Fruit fly (Drosophila melanogaster) whole organism, prepupa: ENCODE measurements around the gene Syx1A.

Source experiments
- Blimp-1 ChIP-seq: fragments of 200-800 bp; sonication (Bioruptor generic); optimal IDR thresholded peaks from 3 replicates; lab custom pipeline; 2017; ENCODE audit warnings: missing biosample characterization, missing genetic modification characterization, mild to moderate bottlenecking, moderate library complexity, missing genetic modification reagents
- CG10631 ChIP-seq: fragments of 200-800 bp; sonication (Bioruptor generic); optimal IDR thresholded peaks from 2 replicates; lab custom pipeline; 2016; ENCODE audit warnings: missing biosample characterization, missing genetic modification characterization
- CG11294 ChIP-seq: fragments of 200-800 bp; sonication (Bioruptor generic); IDR thresholded peaks from 2 replicates; pipeline ENCODE4 v1.3.6; 2022; ENCODE audit warnings: missing biosample characterization, missing genetic modification characterization
- CG11762 ChIP-seq: fragments of 200-800 bp; sonication (Bioruptor generic); optimal IDR thresholded peaks from 3 replicates; lab custom pipeline; 2016; ENCODE audit warnings: missing biosample characterization, missing genetic modification characterization; ENCODE audit not compliant: insufficient read depth
- CG11902 ChIP-seq: fragments of 200-800 bp; sonication (Bioruptor generic); optimal IDR thresholded peaks from 3 replicates; lab custom pipeline; 2016; ENCODE audit warnings: missing biosample characterization, missing genetic modification characterization
- CG15336 ChIP-seq: fragments of 200-800 bp; sonication (Bioruptor generic); IDR thresholded peaks from 2 replicates; pipeline ENCODE4 v1.3.6; 2022; ENCODE audit warnings: missing biosample characterization, missing genetic modification characterization
- CG1621 ChIP-seq: fragments of 200-800 bp; sonication (Bioruptor generic); optimal IDR thresholded peaks from 3 replicates; lab custom pipeline; 2018; ENCODE audit warnings: missing biosample characterization, mild to moderate bottlenecking, missing genetic modification characterization
- CG16779 ChIP-seq: fragments of 200-800 bp; sonication (Bioruptor generic); optimal IDR thresholded peaks from 3 replicates; lab custom pipeline; 2017; ENCODE audit warnings: missing biosample characterization, mild to moderate bottlenecking, missing genetic modification characterization
- CG3032 ChIP-seq: fragments of 200-800 bp; optimal IDR thresholded peaks from 2 replicates; lab custom pipeline; 2019; ENCODE audit warnings: missing biosample characterization, mild to moderate bottlenecking, missing genetic modification characterization, moderate library complexity
- CG31627 ChIP-seq: fragments of 200-800 bp; sonication (Bioruptor generic); optimal IDR thresholded peaks from 3 replicates; lab custom pipeline; 2016; ENCODE audit warnings: missing biosample characterization, missing genetic modification characterization
- CG32006 ChIP-seq: fragments of 200-800 bp; sonication (Bioruptor generic); optimal IDR thresholded peaks from 3 replicates; lab custom pipeline; 2017; ENCODE audit warnings: missing biosample characterization, mild to moderate bottlenecking, missing genetic modification characterization
- CG34406 ChIP-seq: fragments of 200-800 bp; sonication (Bioruptor generic); optimal IDR thresholded peaks from 3 replicates; lab custom pipeline; 2016; ENCODE audit warnings: missing biosample characterization, missing genetic modification characterization
- CG3919 ChIP-seq: fragments of 200-800 bp; sonication (Bioruptor generic); optimal IDR thresholded peaks from 3 replicates; lab custom pipeline; 2016; ENCODE audit warnings: missing biosample characterization, missing genetic modification characterization
- CG4318 ChIP-seq: fragments of 200-800 bp; sonication (Bioruptor generic); optimal IDR thresholded peaks from 3 replicates; lab custom pipeline; 2017; ENCODE audit warnings: missing biosample characterization, mild to moderate bottlenecking, missing genetic modification characterization
- CG6276 ChIP-seq: fragments of 200-800 bp; sonication (Bioruptor generic); optimal IDR thresholded peaks from 2 replicates; lab custom pipeline; 2017; ENCODE audit warnings: missing biosample characterization, mild to moderate bottlenecking, missing genetic modification characterization
- CG6792 ChIP-seq: fragments of 200-800 bp; sonication (Bioruptor generic); optimal IDR thresholded peaks from 3 replicates; lab custom pipeline; 2016; ENCODE audit warnings: missing biosample characterization, missing genetic modification characterization
- CG6808 ChIP-seq: fragments of 200-800 bp; sonication (Bioruptor generic); optimal IDR thresholded peaks from 3 replicates; lab custom pipeline; 2017; ENCODE audit warnings: missing biosample characterization, missing genetic modification characterization, mild to moderate bottlenecking, moderate library complexity, missing genetic modification reagents
- CG6854 ChIP-seq: fragments of 200-800 bp; sonication (Bioruptor generic); optimal IDR thresholded peaks from 2 replicates; lab custom pipeline; 2017; ENCODE audit warnings: missing biosample characterization, mild to moderate bottlenecking, missing genetic modification characterization
- CG7368 ChIP-seq: fragments of 200-800 bp; sonication (Bioruptor generic); optimal IDR thresholded peaks from 3 replicates; lab custom pipeline; 2016; ENCODE audit warnings: missing biosample characterization, missing genetic modification characterization
- CG8119 ChIP-seq: fragments of 200-800 bp; sonication (Bioruptor generic); IDR thresholded peaks from 3 replicates; pipeline ENCODE4 v1.3.6; 2022; ENCODE audit warnings: missing biosample characterization, missing genetic modification characterization
- CG8319 ChIP-seq: fragments of 200-800 bp; sonication (Bioruptor generic); optimal IDR thresholded peaks from 3 replicates; lab custom pipeline; 2016; ENCODE audit warnings: missing biosample characterization, missing genetic modification characterization
- CG8632 ChIP-seq: fragments of 200-800 bp; sonication (Bioruptor generic); optimal IDR thresholded peaks from 3 replicates; lab custom pipeline; 2016; ENCODE audit warnings: missing biosample characterization, missing genetic modification characterization
- CG9139 ChIP-seq: fragments of 200-800 bp; sonication (Bioruptor generic); optimal IDR thresholded peaks from 3 replicates; lab custom pipeline; 2017; ENCODE audit warnings: missing biosample characterization, mild to moderate bottlenecking, missing genetic modification characterization
- Eip75B ChIP-seq: fragments of 200-800 bp; sonication (Bioruptor generic); optimal IDR thresholded peaks from 3 replicates; lab custom pipeline; 2016; ENCODE audit warnings: missing biosample characterization, missing genetic modification characterization
- Eip78C ChIP-seq: fragments of 200-800 bp; sonication (Bioruptor generic); peaks from one replicate; lab custom pipeline; 2016; ENCODE audit warnings: missing biosample characterization, missing genetic modification characterization
- Eip93F ChIP-seq: fragments of 200-800 bp; sonication (Bioruptor generic); optimal IDR thresholded peaks from 2 replicates; lab custom pipeline; 2016; ENCODE audit warnings: missing biosample characterization, mild to moderate bottlenecking, missing genetic modification characterization
- Ets21C ChIP-seq: fragments of 200-800 bp; sonication (Bioruptor generic); optimal IDR thresholded peaks from 3 replicates; lab custom pipeline; 2016; ENCODE audit warnings: missing biosample characterization, missing genetic modification characterization
- Ets96B ChIP-seq: fragments of 200-800 bp; optimal IDR thresholded peaks from 2 replicates; lab custom pipeline; 2019; ENCODE audit warnings: missing biosample characterization, mild to moderate bottlenecking, missing genetic modification characterization, moderate library complexity
- Gug ChIP-seq: fragments of 200-800 bp; sonication (Bioruptor generic); IDR thresholded peaks from 2 replicates; pipeline ENCODE4 v1.3.6; 2022; ENCODE audit warnings: missing biosample characterization, missing genetic modification characterization
- Hr38 ChIP-seq: sonication (Bioruptor generic); optimal IDR thresholded peaks from 2 replicates; lab custom pipeline; 2016; ENCODE audit warnings: missing biosample characterization, missing genetic modification characterization
- Hr39 ChIP-seq: fragments of 200-800 bp; sonication (Bioruptor generic); optimal IDR thresholded peaks from 2 replicates; lab custom pipeline; 2016; ENCODE audit warnings: missing biosample characterization, missing genetic modification characterization
- Hr4 ChIP-seq: fragments of 200-800 bp; sonication (Bioruptor generic); optimal IDR thresholded peaks from 3 replicates; lab custom pipeline; 2016; ENCODE audit warnings: missing biosample characterization, missing genetic modification characterization
- Lpt ChIP-seq: fragments of 200-800 bp; sonication (Bioruptor generic); optimal IDR thresholded peaks from 3 replicates; lab custom pipeline; 2016; ENCODE audit warnings: missing biosample characterization, missing genetic modification characterization
- OdsH ChIP-seq: fragments of 200-800 bp; sonication (Bioruptor generic); optimal IDR thresholded peaks from 3 replicates; lab custom pipeline; 2016; ENCODE audit warnings: missing biosample characterization, missing genetic modification characterization
- Smox ChIP-seq: fragments of 200-800 bp; sonication (Bioruptor generic); optimal IDR thresholded peaks from 3 replicates; lab custom pipeline; 2016; ENCODE audit warnings: missing biosample characterization, missing genetic modification characterization
- Sox14 ChIP-seq: fragments of 200-800 bp; sonication (Bioruptor generic); optimal IDR thresholded peaks from 3 replicates; lab custom pipeline; 2016; ENCODE audit warnings: missing biosample characterization, missing genetic modification characterization
- Sox15 ChIP-seq: fragments of 200-800 bp; sonication (Bioruptor generic); optimal IDR thresholded peaks from 3 replicates; lab custom pipeline; 2016; ENCODE audit warnings: missing biosample characterization, missing genetic modification characterization
- achi ChIP-seq: fragments of 200-800 bp; sonication (Bioruptor generic); optimal IDR thresholded peaks from 3 replicates; lab custom pipeline; 2016; ENCODE audit warnings: missing biosample characterization, missing genetic modification characterization
- acj6 ChIP-seq: fragments of 200-800 bp; sonication (Bioruptor generic); optimal IDR thresholded peaks from 3 replicates; lab custom pipeline; 2016; ENCODE audit warnings: missing biosample characterization, missing genetic modification characterization
- cyc ChIP-seq: fragments of 200-800 bp; sonication (Bioruptor generic); optimal IDR thresholded peaks from 3 replicates; lab custom pipeline; 2016; ENCODE audit warnings: missing biosample characterization, missing genetic modification characterization
- dsx ChIP-seq: fragments of 200-800 bp; optimal IDR thresholded peaks from 3 replicates; lab custom pipeline; 2019; ENCODE audit warnings: missing biosample characterization, mild to moderate bottlenecking, missing genetic modification characterization, moderate library complexity; ENCODE audit not compliant: poor library complexity, severe bottlenecking
- eg ChIP-seq: fragments of 200-800 bp; sonication (Bioruptor generic); IDR thresholded peaks from 3 replicates; pipeline ENCODE4 v1.3.6; 2022; ENCODE audit warnings: missing biosample characterization, missing genetic modification characterization
- esn ChIP-seq: fragments of 200-800 bp; sonication (Bioruptor generic); optimal IDR thresholded peaks from 2 replicates; lab custom pipeline; 2016; ENCODE audit warnings: missing biosample characterization, mild to moderate bottlenecking, missing genetic modification characterization, moderate library complexity
- fd59A ChIP-seq: fragments of 200-800 bp; sonication (Bioruptor generic); optimal IDR thresholded peaks from 2 replicates; lab custom pipeline; 2017; ENCODE audit warnings: missing biosample characterization, mild to moderate bottlenecking, missing genetic modification characterization, missing genetic modification reagents
- fd85E ChIP-seq: fragments of 200-800 bp; sonication (Bioruptor generic); optimal IDR thresholded peaks from 3 replicates; lab custom pipeline; 2016; ENCODE audit warnings: missing biosample characterization, missing genetic modification characterization
- fkh ChIP-seq: fragments of 200-800 bp; sonication (Bioruptor generic); optimal IDR thresholded peaks from 3 replicates; lab custom pipeline; 2017; ENCODE audit warnings: missing biosample characterization, mild to moderate bottlenecking, missing genetic modification characterization, moderate library complexity
- lz ChIP-seq: fragments of 200-800 bp; sonication (Bioruptor generic); optimal IDR thresholded peaks from 3 replicates; lab custom pipeline; 2016; ENCODE audit warnings: missing biosample characterization, missing genetic modification characterization
- net ChIP-seq: fragments of 200-800 bp; sonication (Bioruptor generic); optimal IDR thresholded peaks from 3 replicates; lab custom pipeline; 2016; ENCODE audit warnings: missing biosample characterization, missing genetic modification characterization
- pdm3 ChIP-seq: fragments of 200-800 bp; sonication (Bioruptor generic); optimal IDR thresholded peaks from 3 replicates; lab custom pipeline; 2016; ENCODE audit warnings: missing biosample characterization, missing genetic modification characterization
- salr ChIP-seq, 2 experiments: fragments of 200-800 bp; sonication (Bioruptor generic); optimal IDR thresholded peaks; 3 replicates each; lab custom pipeline; 2016 to 2018; ENCODE audit warnings: missing biosample characterization in 2 of 2, missing genetic modification characterization in 2 of 2, mild to moderate bottlenecking in 1 of 2
- ss ChIP-seq, 2 experiments: fragments of 200-800 bp; sonication (Bioruptor generic); optimal IDR thresholded peaks; 2 replicates in 1 of 2; 3 replicates in 1 of 2; lab custom pipeline; 2017 to 2018; ENCODE audit warnings: mild to moderate bottlenecking in 2 of 2, missing biosample characterization in 2 of 2, missing genetic modification characterization in 2 of 2, moderate library complexity in 1 of 2
- topi ChIP-seq: fragments of 200-800 bp; sonication (Bioruptor generic); optimal IDR thresholded peaks from 3 replicates; lab custom pipeline; 2016; ENCODE audit warnings: missing biosample characterization, missing genetic modification characterization
- vri ChIP-seq: fragments of 200-800 bp; sonication (Bioruptor generic); optimal IDR thresholded peaks from 3 replicates; lab custom pipeline; 2016; ENCODE audit warnings: missing biosample characterization, mild to moderate bottlenecking, missing genetic modification characterization

The Syx1A gene

dm6 chr3R:24079110-24079509 lies 26.5 kb downstream of the Syx1A start:
- TF ChIP-seq vri (GFP tag; lab: Kevin White, UChicago) (no peak), CG31627 (GFP tag; lab: Kevin White, UChicago) (no peak), Hr4 (GFP tag; lab: Kevin White, UChicago) (peak; percentile 46), CG6276 (peak; percentile 17), lz (GFP tag; lab: Kevin White, UChicago) (no peak), CG1621 (tag; lab: Kevin White, UChicago) (no peak), topi (GFP tag; lab: Kevin White, UChicago) (no peak), CG8319 (no peak), CG10631 (GFP tag; lab: Kevin White, UChicago) (peak; percentile 16), Blimp-1 (GFP tag; lab: Kevin White, UChicago) (no peak), achi (GFP tag; lab: Kevin White, UChicago) (peak; percentile 30), Ets96B (tag; lab: Kevin White, UChicago) (peak; percentile 33), CG3919 (GFP tag; lab: Kevin White, UChicago) (peak; percentile 10), fd59A (no peak), Lpt (no peak), CG6808 (GFP tag; lab: Kevin White, UChicago) (no peak), dsx (GFP tag; lab: Kevin White, UChicago) (no peak), CG3032 (tag; lab: Kevin White, UChicago) (peak; percentile 34), Smox (GFP tag; lab: Kevin White, UChicago) (no peak), Sox14 (no peak), Ets21C (GFP tag; lab: Kevin White, UChicago) (no peak), CG4318 (GFP tag; lab: Kevin White, UChicago) (no peak), Eip75B (GFP tag; lab: Kevin White, UChicago) (peak; percentile 4), acj6 (GFP tag; lab: Kevin White, UChicago) (peak; percentile 8), CG8119 (GFP tag; lab: Robert Waterston, UW) (peak; percentile 49; the same call in 1 of the 3 replicates), CG11902 (GFP tag; lab: Kevin White, UChicago) (no peak), Hr39 (no peak), CG9139 (GFP tag; lab: Kevin White, UChicago) (no peak), cyc (no peak), ss (GFP tag; optimal IDR thresholded peaks at IDR 0.05; lab: Kevin White, UChicago) (no peak), Gug (GFP tag; lab: Robert Waterston, UW) (0 out of 2 replicates have a peak, but pooled peaks have one; percentile 19), esn (GFP tag; lab: Kevin White, UChicago) (no peak), CG8632 (peak; percentile 9), Hr38 (GFP tag; lab: Kevin White, UChicago) (no peak), pdm3 (peak; percentile 8), CG15336 (GFP tag; lab: Robert Waterston, UW) (0 out of 2 replicates have a peak, but pooled peaks have one; percentile 13), Eip93F (GFP tag; lab: Kevin White, UChicago) (no peak), CG16779 (no peak), CG6854 (GFP tag; lab: Kevin White, UChicago) (no peak), CG34406 (GFP tag; lab: Kevin White, UChicago) (no peak), Eip78C (peak; percentile 29), fd85E (GFP tag; lab: Kevin White, UChicago) (no peak), CG32006 (peak; percentile 42), CG7368 (GFP tag; lab: Kevin White, UChicago) (no peak), fkh (GFP tag; lab: Kevin White, UChicago) (no peak), eg (GFP tag; lab: Robert Waterston, UW) (peak; percentile 49; the same call in 2 of the 3 replicates), CG11762 (GFP tag; lab: Kevin White, UChicago) (no peak), net (peak; percentile 18), CG11294 (GFP tag; lab: Robert Waterston, UW) (no peak), Sox15 (no peak), CG6792 (GFP tag; lab: Kevin White, UChicago) (no peak), OdsH (peak; percentile 10), salr (GFP tag; optimal IDR thresholded peaks at IDR 0.05; lab: Kevin White, UChicago) (no peak)
